Worm (Caenorhabditis elegans) whole organism, young adult: ENCODE results near the gene ifta-2.

Experiments
- B0261.1 ChIP-seq: sonication (generic microtip); optimal IDR thresholded peaks from 2 replicates; lab custom pipeline; 2016; ENCODE audit warnings: mild to moderate bottlenecking, missing genetic modification characterization, moderate library complexity, missing compliant biosample characterization
- C17E4.6 ChIP-seq: fragments of 200-800 bp; sonication (Bioruptor generic); IDR thresholded peaks from 2 replicates; pipeline ENCODE4 v1.3.6; 2022; ENCODE audit warnings: missing genetic modification reagents, missing genetic modification characterization, missing compliant biosample characterization
- K11D2.4 ChIP-seq: fragments of 200-800 bp; sonication (Bioruptor generic); IDR thresholded peaks from 2 replicates; pipeline ENCODE4 v1.3.6; 2022; ENCODE audit warnings: missing genetic modification reagents, missing genetic modification characterization, missing compliant biosample characterization
- T26A5.8 ChIP-seq: sonication (generic microtip); optimal IDR thresholded peaks from 2 replicates; lab custom pipeline; 2016; ENCODE audit warnings: missing genetic modification characterization, missing compliant biosample characterization
- Y53F4B.3 ChIP-seq: fragments of 200-800 bp; sonication (Bioruptor generic); IDR thresholded peaks from 2 replicates; pipeline ENCODE4 v1.3.6; 2022; ENCODE audit warnings: missing genetic modification reagents, missing genetic modification characterization, missing compliant biosample characterization
- Y53G8AR.9 ChIP-seq: fragments of 200-800 bp; sonication (Bioruptor generic); conservative IDR thresholded peaks from 2 replicates; pipeline ENCODE4 v1.3.6; 2022; ENCODE audit warnings: missing genetic modification reagents, missing genetic modification characterization, missing compliant biosample characterization
- Y67H2A.10 ChIP-seq: fragments of 200-800 bp; sonication (Bioruptor generic); conservative IDR thresholded peaks from 2 replicates; pipeline ENCODE4 v1.3.6; 2022; ENCODE audit warnings: missing genetic modification reagents, missing genetic modification characterization, missing compliant biosample characterization
- Y79H2A.3 ChIP-seq: fragments of 200-800 bp; sonication (Bioruptor generic); conservative IDR thresholded peaks from 2 replicates; pipeline ENCODE4 v1.3.6; 2022; ENCODE audit warnings: missing genetic modification reagents, missing genetic modification characterization, missing compliant biosample characterization
- ZK185.1 ChIP-seq: sonication (generic microtip); optimal IDR thresholded peaks from 2 replicates; lab custom pipeline; 2016; ENCODE audit warnings: mild to moderate bottlenecking, missing genetic modification characterization, missing compliant biosample characterization; ENCODE audit not compliant: poor library complexity, severe bottlenecking
- ama-1 ChIP-seq, 3 experiments: fragments of 150-350 bp in 1 of 3; sonication (generic microtip) in 2 of 3; optimal IDR thresholded peaks; 2 replicates each; lab custom pipeline; 2014 to 2018; ENCODE audit warnings: missing biosample characterization in 2 of 3, missing genetic modification characterization in 2 of 3, missing genetic modification reagents in 2 of 3
- aptf-2 ChIP-seq: fragments of 200-800 bp; sonication (Bioruptor generic); conservative IDR thresholded peaks from 2 replicates; pipeline ENCODE4 v1.3.6; 2022; ENCODE audit warnings: missing genetic modification reagents, missing genetic modification characterization, missing compliant biosample characterization
- atf-7 ChIP-seq: sonication (generic microtip); optimal IDR thresholded peaks from 2 replicates; lab custom pipeline; 2017; ENCODE audit warnings: mild to moderate bottlenecking, missing genetic modification characterization, missing compliant biosample characterization
- ccch-3 ChIP-seq: fragments of 200-800 bp; sonication (Bioruptor generic); optimal IDR thresholded peaks from 2 replicates; lab custom pipeline; 2018; ENCODE audit warnings: mild to moderate bottlenecking, missing genetic modification characterization, missing compliant biosample characterization
- cebp-1 ChIP-seq, 2 experiments: fragments of 200-800 bp in 1 of 2; sonication (Bioruptor generic) in 1 of 2; sonication (generic microtip) in 1 of 2; IDR thresholded peaks in 1 of 2; optimal IDR thresholded peaks in 1 of 2; 2 replicates each; pipeline versions ENCODE4 v1.3.6 to Lab custom; 2017 to 2022; ENCODE audit warnings: missing compliant biosample characterization in 2 of 2, missing genetic modification characterization in 2 of 2, mild to moderate bottlenecking in 1 of 2, missing genetic modification reagents in 1 of 2, moderate library complexity in 1 of 2
- ceh-40 ChIP-seq: fragments of 200-800 bp; sonication (Bioruptor generic); IDR thresholded peaks from 2 replicates; pipeline ENCODE4 v1.3.6; 2022; ENCODE audit warnings: missing genetic modification characterization, missing compliant biosample characterization
- ceh-91 ChIP-seq: fragments of 200-800 bp; sonication (Bioruptor generic); IDR thresholded peaks from 2 replicates; pipeline ENCODE4 v1.3.6; 2022; ENCODE audit warnings: missing genetic modification reagents, missing genetic modification characterization, missing compliant biosample characterization
- efl-1 ChIP-seq: fragments of 150-350 bp; optimal IDR thresholded peaks from 2 replicates; lab custom pipeline; 2014; ENCODE audit warnings: missing biosample characterization, missing genetic modification reagents, missing genetic modification characterization
- ets-4 ChIP-seq: fragments of 200-800 bp; sonication (Bioruptor generic); optimal IDR thresholded peaks from 2 replicates; lab custom pipeline; 2018; ENCODE audit warnings: mild to moderate bottlenecking, missing genetic modification characterization, missing compliant biosample characterization
- fkh-3 ChIP-seq: sonication (generic microtip); optimal IDR thresholded peaks from 2 replicates; lab custom pipeline; 2016; ENCODE audit warnings: mild to moderate bottlenecking, missing genetic modification characterization, missing compliant biosample characterization
- gei-17 ChIP-seq: fragments of 200-800 bp; sonication (Bioruptor generic); optimal IDR thresholded peaks from 2 replicates; lab custom pipeline; 2018; ENCODE audit warnings: mild to moderate bottlenecking, missing genetic modification characterization, missing compliant biosample characterization
- hlh-12 ChIP-seq: sonication (generic microtip); optimal IDR thresholded peaks from 2 replicates; lab custom pipeline; 2016; ENCODE audit warnings: missing genetic modification characterization, missing compliant biosample characterization
- hsf-1 ChIP-seq: fragments of 200-800 bp; sonication (Bioruptor generic); IDR thresholded peaks from 2 replicates; pipeline ENCODE4 v1.3.6; 2022; ENCODE audit warnings: missing genetic modification reagents, missing genetic modification characterization, missing compliant biosample characterization
- let-607 ChIP-seq, 2 experiments: fragments of 200-800 bp in 1 of 2; sonication (Bioruptor generic) in 1 of 2; sonication (generic microtip) in 1 of 2; optimal IDR thresholded peaks; 2 replicates each; lab custom pipeline; 2016 to 2018; ENCODE audit warnings: mild to moderate bottlenecking in 2 of 2, missing compliant biosample characterization in 2 of 2, missing genetic modification characterization in 2 of 2, moderate library complexity in 2 of 2, missing genotype in 1 of 2
- lin-40 ChIP-seq: sonication (generic microtip); optimal IDR thresholded peaks from 2 replicates; lab custom pipeline; 2016; ENCODE audit warnings: missing genetic modification characterization, mild to moderate bottlenecking, missing compliant biosample characterization, missing genotype, missing genetic modification reagents
- madf-3 ChIP-seq: fragments of 200-800 bp; sonication (Bioruptor generic); IDR thresholded peaks from 2 replicates; pipeline ENCODE4 v1.3.6; 2022; ENCODE audit warnings: missing genetic modification reagents, missing genetic modification characterization, missing compliant biosample characterization
- mcd-1 ChIP-seq: fragments of 200-800 bp; sonication (Bioruptor generic); IDR thresholded peaks from 2 replicates; pipeline ENCODE4 v1.3.6; 2022; ENCODE audit warnings: missing genetic modification reagents, missing genetic modification characterization, missing compliant biosample characterization
- mxl-1 ChIP-seq: sonication (generic microtip); optimal IDR thresholded peaks from 2 replicates; lab custom pipeline; 2016; ENCODE audit warnings: missing genetic modification characterization, missing compliant biosample characterization
- nfyb-1 ChIP-seq: fragments of 200-800 bp; sonication (Bioruptor generic); IDR thresholded peaks from 2 replicates; pipeline ENCODE4 v1.3.6; 2022; ENCODE audit warnings: missing genetic modification reagents, missing genetic modification characterization, missing compliant biosample characterization
- nhr-80 ChIP-seq: sonication (generic microtip); optimal IDR thresholded peaks from 2 replicates; lab custom pipeline; 2016; ENCODE audit warnings: missing genetic modification characterization, missing compliant biosample characterization
- nhr-90 ChIP-seq: sonication (generic microtip); optimal IDR thresholded peaks from 2 replicates; lab custom pipeline; 2016; ENCODE audit warnings: missing genotype, mild to moderate bottlenecking, missing genetic modification characterization, missing compliant biosample characterization
- repo-1 ChIP-seq: sonication (generic microtip); optimal IDR thresholded peaks from 2 replicates; lab custom pipeline; 2017; ENCODE audit warnings: mild to moderate bottlenecking, missing genetic modification characterization, missing compliant biosample characterization
- sea-2 ChIP-seq: fragments of 200-800 bp; sonication (Bioruptor generic); IDR thresholded peaks from 2 replicates; pipeline ENCODE4 v1.3.6; 2022; ENCODE audit warnings: missing genetic modification characterization, missing compliant biosample characterization
- snpc-1.3 ChIP-seq: sonication (generic microtip); optimal IDR thresholded peaks from 2 replicates; lab custom pipeline; 2017; ENCODE audit warnings: missing genetic modification characterization, mild to moderate bottlenecking, missing compliant biosample characterization, antibody characterized with exemption, moderate library complexity, missing genotype, missing genetic modification reagents; ENCODE audit not compliant: insufficient read depth
- snpc-4 ChIP-seq, 5 experiments: fragments of 150-350 bp in 1 of 5; sonication (generic microtip) in 4 of 5; optimal IDR thresholded peaks; 2 replicates each; lab custom pipeline; 2014 to 2018; ENCODE audit warnings: missing genetic modification characterization in 5 of 5, missing biosample characterization in 3 of 5, antibody characterized with exemption in 2 of 5, mild to moderate bottlenecking in 2 of 5, missing compliant biosample characterization in 2 of 5, missing genotype in 2 of 5, moderate library complexity in 2 of 5, missing genetic modification reagents in 1 of 5
- tbx-9 ChIP-seq: sonication (generic microtip); optimal IDR thresholded peaks from 2 replicates; lab custom pipeline; 2016; ENCODE audit warnings: borderline replicate concordance, missing genetic modification characterization, inconsistent platforms, missing compliant biosample characterization
- ztf-25 ChIP-seq: fragments of 200-800 bp; sonication (Bioruptor generic); IDR thresholded peaks from 2 replicates; pipeline ENCODE4 v1.3.6; 2022; ENCODE audit warnings: missing genetic modification reagents, missing genetic modification characterization, missing compliant biosample characterization

Gene ifta-2

DNA sequence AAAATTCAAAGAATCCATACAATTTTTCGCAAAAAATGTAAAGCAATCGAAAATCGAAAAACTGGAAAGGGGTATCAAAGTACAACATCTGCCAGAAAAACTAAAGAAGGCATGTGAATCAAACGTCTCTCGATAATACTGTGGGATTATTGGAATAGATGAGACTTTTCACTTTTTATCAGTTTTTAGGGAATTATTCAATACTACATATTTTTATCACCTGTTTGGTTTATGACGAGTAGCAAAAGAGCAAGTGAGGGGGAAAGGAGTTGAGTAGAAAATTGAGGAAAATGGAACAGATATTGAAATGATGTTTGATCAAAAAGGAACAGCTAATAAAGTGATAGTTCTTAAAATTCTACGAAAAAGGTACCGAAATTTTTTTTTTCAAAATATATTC lies 8.8 kb downstream of the ifta-2 start:
- peak; percentile 9 for TF ChIP-seq nhr-80 (tag; lab: Kevin White, UChicago)
- no peak for TF ChIP-seq ccch-3

DNA sequence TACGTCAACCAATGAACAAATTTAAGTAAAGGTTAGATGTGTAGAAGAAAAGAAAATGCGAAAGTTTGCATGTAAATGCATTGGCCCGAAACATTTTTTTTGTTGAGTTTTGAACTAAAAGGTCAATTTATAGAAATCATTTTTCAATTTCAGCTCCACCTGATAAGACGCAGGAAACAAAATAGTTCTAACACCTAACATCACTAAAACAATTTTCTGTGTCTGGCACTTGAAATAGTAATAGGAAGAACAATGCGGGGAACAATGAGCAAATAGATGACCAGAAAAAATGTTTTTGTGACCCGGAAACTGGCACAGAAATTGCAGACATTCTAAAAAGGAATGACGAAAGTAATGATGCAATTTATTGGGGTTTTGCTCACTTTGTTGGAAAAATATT lies 9.5 kb downstream of the ifta-2 start:
- TF ChIP-seq aptf-2 (GFP tag; lab: Robert Waterston, UW) (no peak), nhr-80 (tag; lab: Kevin White, UChicago) (peak; percentile 45)

DNA sequence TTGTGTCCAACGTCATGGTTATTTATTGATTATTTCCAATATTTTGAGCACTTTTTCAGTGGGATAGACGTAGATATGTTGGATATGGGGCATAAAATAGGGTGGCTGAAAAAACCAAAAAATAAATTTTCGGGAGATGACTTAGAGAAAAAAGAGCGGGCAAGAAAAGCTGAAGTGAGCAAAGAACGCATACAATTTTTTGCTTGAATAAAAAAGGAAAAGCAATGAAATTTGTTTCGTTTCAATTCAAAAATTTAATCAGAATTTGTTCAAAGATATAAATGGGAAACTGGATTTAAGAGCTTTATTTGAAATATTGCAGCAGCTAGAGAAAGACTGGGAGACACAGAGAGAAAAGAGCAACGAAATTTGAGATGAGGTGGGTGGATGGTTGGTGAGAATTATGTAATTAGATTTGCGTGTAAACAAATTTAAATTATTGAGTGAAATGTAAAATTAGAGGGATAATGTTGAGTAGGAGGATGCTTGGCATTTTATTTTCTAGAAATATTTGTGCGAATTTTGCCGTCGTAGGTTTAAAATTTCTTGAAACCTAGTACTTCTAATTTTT lies 10.1 kb downstream of the ifta-2 start, which contains the start of the genes T28F3.11 and slc-17.4:
TSS of gene T28F3.11 (minus strand) at position 51 of the 571 bp plus-strand sequence.
TSS of gene slc-17.4 (minus strand) at position 105 of the 571 bp plus-strand sequence.
- TF ChIP-seq mxl-1 (tag; lab: Kevin White, UChicago) (no peak), Y53G8AR.9 (GFP tag; lab: Robert Waterston, UW) (no peak), Y67H2A.10 (GFP tag; lab: Robert Waterston, UW) (no peak)

DNA sequence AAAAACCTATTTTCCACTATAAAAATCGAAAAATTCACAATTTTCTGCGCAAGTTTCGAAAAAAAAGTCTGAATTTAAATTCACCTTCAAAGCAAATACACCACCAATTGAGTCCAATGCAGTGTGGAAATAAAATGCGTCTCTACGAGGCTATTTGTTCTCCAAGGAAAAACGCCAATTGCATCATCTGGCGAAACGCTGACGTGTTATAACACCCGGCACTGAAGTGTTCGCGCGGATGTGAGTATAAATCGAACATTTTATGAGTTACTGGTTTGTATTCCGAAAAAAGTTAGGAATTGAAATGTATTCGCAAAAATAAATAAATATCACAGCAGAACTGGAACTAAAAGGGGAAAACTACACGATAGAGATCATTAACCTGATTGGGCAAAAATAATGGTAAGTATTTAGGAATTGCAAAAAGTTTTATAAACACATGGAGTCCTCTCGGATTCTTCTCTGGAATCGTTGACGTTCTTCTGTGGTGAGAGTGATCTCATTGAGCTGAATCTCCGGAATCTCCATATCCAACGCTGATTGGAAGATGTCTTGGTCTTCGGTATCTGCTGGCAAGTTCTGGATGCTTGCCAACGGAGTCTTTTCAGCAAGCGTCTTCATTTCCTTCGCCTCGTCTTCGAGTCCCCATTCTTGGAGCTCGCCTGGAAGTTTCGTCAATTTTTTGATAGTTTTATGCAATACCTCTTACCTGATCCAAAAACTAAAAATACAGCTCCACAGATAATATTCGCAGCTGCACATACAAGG lies 13.7 kb downstream of the ifta-2 start, which contains the start of gene zipt-7.1:
TSS of gene zipt-7.1 (minus strand) at position 232 of the 768 bp plus-strand sequence.
- TF ChIP-seq nfyb-1 (GFP tag; lab: Robert Waterston, UW) (0 out of 2 replicates have a peak, but pooled peaks have one; percentile 28), madf-3 (GFP tag; lab: Robert Waterston, UW) (0 out of 2 replicates have a peak, but pooled peaks have one; percentile 62), ccch-3 (no peak)

DNA sequence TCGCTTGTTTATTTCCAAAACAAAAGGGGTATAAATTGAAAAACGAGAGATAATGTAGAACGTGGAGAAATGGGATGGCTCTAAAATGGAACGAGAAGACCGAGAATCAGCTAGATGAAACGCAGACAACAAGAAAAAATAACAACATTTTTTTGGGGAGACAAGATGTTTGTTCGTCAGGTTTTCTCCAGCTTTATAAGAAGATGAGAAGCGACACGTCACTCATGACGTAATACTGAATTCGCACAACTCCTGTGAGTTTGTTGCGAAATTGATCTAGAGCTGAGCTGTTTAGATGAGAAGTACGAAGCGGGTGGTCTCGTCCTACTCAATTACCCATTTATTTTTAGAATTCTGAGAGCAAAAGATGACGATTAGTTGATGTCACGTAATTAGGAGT lies 16.6 kb downstream of the ifta-2 start:
- TF ChIP-seq C17E4.6 (GFP tag; lab: Robert Waterston, UW) (no peak), hlh-12 (tag; lab: Kevin White, UChicago) (no peak), ama-1 (optimal IDR thresholded peaks at IDR 0.05; lab: Kevin White, UChicago) (no peak), ama-1 (GFP tag; optimal IDR thresholded peaks at IDR 0.05; lab: Kevin White, UChicago) (no peak), hsf-1 (GFP tag; lab: Robert Waterston, UW) (peak; percentile 50; the same call in 1 of the 2 replicates), fkh-3 (tag; lab: Kevin White, UChicago) (no peak), nhr-80 (tag; lab: Kevin White, UChicago) (no peak), ceh-91 (GFP tag; lab: Robert Waterston, UW) (no peak), mxl-1 (tag; lab: Kevin White, UChicago) (no peak), Y53F4B.3 (GFP tag; lab: Robert Waterston, UW) (no peak), cebp-1 (GFP tag; IDR thresholded peaks at IDR 0.05; lab: Robert Waterston, UW) (no peak), cebp-1 (tag; optimal IDR thresholded peaks at IDR 0.05; lab: Kevin White, UChicago) (peak; percentile 84), Y79H2A.3 (GFP tag; lab: Robert Waterston, UW) (no peak), snpc-1.3 (tag; lab: Kevin White, UChicago) (no peak), repo-1 (tag; lab: Kevin White, UChicago) (no peak), K11D2.4 (GFP tag; lab: Robert Waterston, UW) (no peak), ets-4 (no peak), T26A5.8 (tag; lab: Kevin White, UChicago) (no peak), efl-1 (GFP tag; lab: Kevin White, UChicago) (no peak), atf-7 (peak; percentile 30), gei-17 (GFP tag; lab: Kevin White, UChicago) (no peak), snpc-4 (GFP tag; optimal IDR thresholded peaks at IDR 0.05; lab: Kevin White, UChicago) (no peak), snpc-4 (tag; optimal IDR thresholded peaks at IDR 0.05; lab: Kevin White, UChicago) (peak in 1 of 4 experiments; percentile 31), nhr-90 (tag; lab: Kevin White, UChicago) (no peak), tbx-9 (no peak), let-607 (tag; optimal IDR thresholded peaks at IDR 0.05; lab: Kevin White, UChicago) (no peak), B0261.1 (tag; lab: Kevin White, UChicago) (no peak), ztf-25 (GFP tag; lab: Robert Waterston, UW) (no peak), ZK185.1 (tag; lab: Kevin White, UChicago) (no peak), mcd-1 (GFP tag; lab: Robert Waterston, UW) (no peak), ceh-40 (GFP tag; lab: Robert Waterston, UW) (no peak), sea-2 (GFP tag; lab: Robert Waterston, UW) (no peak), lin-40 (peak; percentile 33)
